Fruit fly (Drosophila melanogaster) whole organism, embryonic: ENCODE measurements around the gene Ser7.

Experiments used
- ATbp ChIP-seq: fragments of 200-800 bp; sonication (Bioruptor generic); optimal IDR thresholded peaks from 2 replicates; lab custom pipeline; 2017; ENCODE audit warnings: missing biosample characterization, mild to moderate bottlenecking, missing genetic modification characterization, missing genetic modification reagents
- BtbVII ChIP-seq: fragments of 200-800 bp; sonication (Bioruptor generic); optimal IDR thresholded peaks from 3 replicates; lab custom pipeline; 2017; ENCODE audit warnings: missing biosample characterization, mild to moderate bottlenecking, missing genetic modification characterization
- CG12769 ChIP-seq: fragments of 200-800 bp; sonication (Bioruptor generic); optimal IDR thresholded peaks from 2 replicates; lab custom pipeline; 2019; ENCODE audit warnings: missing biosample characterization, mild to moderate bottlenecking, missing genetic modification characterization, moderate library complexity
- CG12942 ChIP-seq: fragments of 200-800 bp; sonication (Bioruptor generic); optimal IDR thresholded peaks from 3 replicates; lab custom pipeline; 2016; ENCODE audit warnings: missing biosample characterization, missing genetic modification characterization
- CG14667 ChIP-seq: fragments of 200-800 bp; sonication (Bioruptor generic); IDR thresholded peaks from 2 replicates; pipeline ENCODE4 v1.3.6; 2022; ENCODE audit warnings: missing biosample characterization, missing genetic modification characterization
- CG14965 ChIP-seq: fragments of 200-800 bp; sonication (Bioruptor generic); optimal IDR thresholded peaks from 2 replicates; lab custom pipeline; 2016; ENCODE audit warnings: missing biosample characterization, missing genetic modification characterization, borderline replicate concordance
- CG2875 ChIP-seq: fragments of 200-800 bp; sonication (Bioruptor generic); optimal IDR thresholded peaks from 2 replicates; lab custom pipeline; 2017; ENCODE audit warnings: missing biosample characterization, mild to moderate bottlenecking, missing genetic modification characterization, missing genetic modification reagents
- CG31365 ChIP-seq: fragments of 200-800 bp; sonication (Bioruptor generic); optimal IDR thresholded peaks from 2 replicates; lab custom pipeline; 2018; ENCODE audit warnings: missing biosample characterization, mild to moderate bottlenecking, missing genetic modification characterization
- CG34224 ChIP-seq: fragments of 200-800 bp; sonication (Bioruptor generic); IDR thresholded peaks from 3 replicates; pipeline ENCODE4 v1.3.6; 2022; ENCODE audit warnings: missing biosample characterization, missing genetic modification characterization; ENCODE audit not compliant: partially characterized antibody
- CG5180 ChIP-seq: fragments of 200-800 bp; sonication (Bioruptor generic); optimal IDR thresholded peaks from 3 replicates; lab custom pipeline; 2017; ENCODE audit warnings: missing biosample characterization, missing genetic modification characterization, mild to moderate bottlenecking, moderate library complexity, missing genetic modification reagents
- D19B ChIP-seq: fragments of 200-800 bp; sonication (Bioruptor generic); optimal IDR thresholded peaks from 2 replicates; lab custom pipeline; 2017; ENCODE audit warnings: missing biosample characterization, mild to moderate bottlenecking, missing genetic modification characterization
- Drgx ChIP-seq: fragments of 200-800 bp; sonication (Bioruptor generic); IDR thresholded peaks from 2 replicates; pipeline ENCODE4 v1.3.6; 2022; ENCODE audit warnings: missing biosample characterization, missing genetic modification characterization
- GATAe ChIP-seq: fragments of 200-800 bp; sonication (Bioruptor generic); conservative IDR thresholded peaks from 2 replicates; pipeline ENCODE4 v1.3.6; 2022; ENCODE audit warnings: missing biosample characterization, missing genetic modification characterization
- Mad ChIP-seq: fragments of 200-800 bp; sonication (Bioruptor generic); optimal IDR thresholded peaks from 2 replicates; lab custom pipeline; 2016; ENCODE audit warnings: missing biosample characterization, missing genetic modification characterization
- amos ChIP-seq: fragments of 200-800 bp; sonication (Bioruptor generic); IDR thresholded peaks from 2 replicates; pipeline ENCODE4 v1.3.6; 2022; ENCODE audit warnings: missing biosample characterization, missing genetic modification characterization; ENCODE audit not compliant: partially characterized antibody
- chm ChIP-seq: fragments of 200-800 bp; sonication (Bioruptor generic); IDR thresholded peaks from 2 replicates; pipeline ENCODE4 v1.3.6; 2022; ENCODE audit warnings: missing biosample characterization, missing genetic modification characterization
- gce ChIP-seq: fragments of 200-800 bp; sonication (Bioruptor generic); IDR thresholded peaks from 3 replicates; pipeline ENCODE4 v1.3.6; 2022; ENCODE audit warnings: missing biosample characterization, missing genetic modification characterization
- pb ChIP-seq: fragments of 200-800 bp; sonication (Bioruptor generic); optimal IDR thresholded peaks from 3 replicates; lab custom pipeline; 2016; ENCODE audit warnings: missing biosample characterization, missing genetic modification characterization
- tgo ChIP-seq: fragments of 200-800 bp; sonication (Bioruptor generic); IDR thresholded peaks from 3 replicates; pipeline ENCODE4 v1.3.6; 2022; ENCODE audit warnings: missing biosample characterization, missing genetic modification characterization
- zen2 ChIP-seq: fragments of 200-800 bp; sonication (Bioruptor generic); IDR thresholded peaks from 3 replicates; pipeline ENCODE4 v1.3.6; 2022; ENCODE audit warnings: missing biosample characterization, missing genetic modification characterization; ENCODE audit not compliant: partially characterized antibody
- zf30C ChIP-seq: fragments of 200-800 bp; sonication (Bioruptor generic); optimal IDR thresholded peaks from 3 replicates; lab custom pipeline; 2018; ENCODE audit warnings: missing biosample characterization, mild to moderate bottlenecking, missing genetic modification characterization

Gene Ser7

dm6 chrX:9911751-9912150 is 46.7 kb downstream of the Ser7 start (continued):
- TF ChIP-seq CG12769: no peak
- TF ChIP-seq CG31365 (tag; lab: Kevin White, UChicago): no peak
- no peak for TF ChIP-seq BtbVII (GFP tag; lab: Kevin White, UChicago)
- no peak for TF ChIP-seq pb
- TF ChIP-seq zen2 (GFP tag; lab: Robert Waterston, UW): no peak
- TF ChIP-seq zf30C (GFP tag; lab: Kevin White, UChicago): no peak
- TF ChIP-seq gce (GFP tag; lab: Robert Waterston, UW): no peak
- no peak for TF ChIP-seq CG2875 (GFP tag; lab: Kevin White, UChicago)
- TF ChIP-seq tgo (GFP tag; lab: Robert Waterston, UW): no peak
- TF ChIP-seq CG12942 (GFP tag; lab: Kevin White, UChicago): no peak
- 0 out of 2 replicates have a peak, but pooled peaks have one; percentile 26 for TF ChIP-seq CG14667 (GFP tag; lab: Robert Waterston, UW)
- no peak for TF ChIP-seq amos (GFP tag; lab: Robert Waterston, UW)
- TF ChIP-seq CG5180: no peak
- TF ChIP-seq Drgx (GFP tag; lab: Robert Waterston, UW): no peak
- no peak for TF ChIP-seq chm
- no peak for TF ChIP-seq CG14965 (GFP tag; lab: Kevin White, UChicago)
- no peak for TF ChIP-seq CG34224 (GFP tag; lab: Robert Waterston, UW)
- peak; percentile 65 for TF ChIP-seq ATbp (GFP tag; lab: Kevin White, UChicago)
- no peak for TF ChIP-seq Mad (GFP tag; lab: Kevin White, UChicago)
- no peak for TF ChIP-seq D19B
- no peak for TF ChIP-seq GATAe
